Worm (Caenorhabditis elegans): ENCODE measurements around the gene tsen-2.

The tsen-2 gene

DNA sequence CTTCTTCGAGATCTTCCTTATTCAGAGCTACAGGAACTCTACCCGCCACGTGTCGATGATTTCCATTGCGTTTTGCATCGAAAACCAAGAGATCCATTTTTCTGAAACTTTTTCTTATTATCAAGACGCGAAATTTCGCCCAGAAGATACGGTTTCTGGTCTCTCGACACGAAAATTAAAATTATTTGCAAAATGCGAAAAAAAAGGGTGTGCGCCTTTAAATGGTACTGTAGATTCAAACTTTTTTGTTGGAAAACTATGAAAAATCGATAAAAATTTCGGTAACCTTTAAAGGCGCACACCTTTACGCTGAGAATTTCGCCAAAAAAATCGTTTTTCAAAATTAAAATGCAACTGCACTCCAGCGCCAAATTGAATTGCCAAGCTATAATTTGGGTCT, at the start of gene tsen-2:
Gene tsen-2, minus strand, starts transcription at position 101 of the 400 bp plus-strand sequence.
- TF ChIP-seq him-1 (tag; optimal IDR thresholded peaks at IDR 0.05) (no peak), W03F9.2 (tag; optimal IDR thresholded peaks at IDR 0.05) (no peak), dao-5 (tag; optimal IDR thresholded peaks at IDR 0.05) (no peak)

DNA sequence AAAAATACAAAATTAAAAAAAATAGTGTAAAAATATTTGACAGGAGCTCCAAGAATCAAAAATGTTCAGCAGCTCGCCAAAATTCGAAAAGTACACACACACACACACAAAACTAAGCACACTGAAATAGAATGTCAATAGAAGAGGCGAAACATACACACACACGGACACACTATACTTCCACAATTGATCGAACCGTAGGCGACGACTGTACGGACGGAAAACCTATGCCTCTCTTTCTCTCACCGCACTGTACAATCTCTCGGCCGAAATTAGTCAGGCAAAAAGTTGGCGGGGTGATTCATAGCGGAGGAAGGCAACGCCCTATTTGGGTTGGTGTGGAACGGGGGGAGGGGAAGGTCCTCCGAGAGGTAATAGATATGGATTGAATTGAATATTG, 49.5 kb upstream of the tsen-2 start:
- no peak for TF ChIP-seq dao-5 (tag; optimal IDR thresholded peaks at IDR 0.05)

ce11 chrIII:11946973-11947372, 48.9 kb upstream of the tsen-2 start, which contains the start of gene Y56A3A.7:
Gene Y56A3A.7 (minus strand): TSS chrIII:11947019.
- TF ChIP-seq W03F9.2 (tag; optimal IDR thresholded peaks at IDR 0.05) (no peak), him-1 (tag; optimal IDR thresholded peaks at IDR 0.05) (no peak)

DNA sequence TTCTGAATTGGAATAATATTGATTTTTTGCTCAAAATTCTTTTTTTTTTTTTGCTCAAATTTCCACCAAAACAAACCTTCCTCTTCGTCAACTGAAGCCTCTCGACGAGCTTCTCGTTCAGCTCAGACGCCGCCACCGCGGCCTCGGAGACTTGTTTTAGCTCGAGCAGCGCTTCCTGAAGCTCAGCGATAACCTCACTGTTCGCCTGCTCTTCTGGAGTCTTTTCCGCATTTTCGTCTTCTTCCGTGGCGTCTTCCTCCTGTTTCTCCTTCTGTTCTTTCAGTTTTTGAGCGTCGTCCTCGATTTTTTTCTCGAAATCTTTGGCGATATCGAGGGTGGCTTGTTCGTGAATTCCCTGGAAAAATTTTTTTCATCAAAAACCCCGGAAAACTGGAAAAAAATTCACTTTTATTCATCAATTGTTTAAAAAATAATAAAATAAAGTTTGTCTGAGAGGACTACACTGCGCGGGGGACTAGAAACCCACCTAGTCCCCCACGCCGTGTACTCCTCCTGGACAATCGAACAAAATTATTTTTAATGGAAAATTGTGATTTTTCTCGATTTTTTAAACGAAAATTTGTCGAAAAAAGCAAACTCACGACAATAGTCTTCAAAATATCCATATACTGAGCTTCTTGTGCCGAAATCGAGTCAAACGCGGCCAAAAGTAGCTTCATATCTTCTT, 48.1 kb upstream of the tsen-2 start:
- TF ChIP-seq him-1 (tag; optimal IDR thresholded peaks at IDR 0.05) (peak; percentile 89), dao-5 (tag; optimal IDR thresholded peaks at IDR 0.05) (no peak), W03F9.2 (tag; optimal IDR thresholded peaks at IDR 0.05) (peak; percentile 74)

ce11 chrIII:11942664-11943063, 44.6 kb upstream of the tsen-2 start:
- TF ChIP-seq him-1 (tag; optimal IDR thresholded peaks at IDR 0.05) (no peak), W03F9.2 (tag; optimal IDR thresholded peaks at IDR 0.05) (no peak), dao-5 (tag; optimal IDR thresholded peaks at IDR 0.05) (no peak)

ce11 chrIII:11938525-11938924, 40.5 kb upstream of the tsen-2 start:
- TF ChIP-seq dao-5 (tag; optimal IDR thresholded peaks at IDR 0.05) (no peak), W03F9.2 (tag; optimal IDR thresholded peaks at IDR 0.05) (no peak), him-1 (tag; optimal IDR thresholded peaks at IDR 0.05) (no peak)

- TF ChIP-seq dao-5 (tag; optimal IDR thresholded peaks at IDR 0.05) (no peak), him-1 (tag; optimal IDR thresholded peaks at IDR 0.05) (no peak), W03F9.2 (tag; optimal IDR thresholded peaks at IDR 0.05) (no peak)
Measured at ce11 chrIII:11937911-11938310, 39.8 kb upstream of the tsen-2 start.

ce11 chrIII:11936668-11937276, 38.7 kb upstream of the tsen-2 start:
- TF ChIP-seq W03F9.2 (tag; optimal IDR thresholded peaks at IDR 0.05) (no peak), him-1 (tag; optimal IDR thresholded peaks at IDR 0.05) (no peak), dao-5 (tag; optimal IDR thresholded peaks at IDR 0.05) (no peak)

DNA sequence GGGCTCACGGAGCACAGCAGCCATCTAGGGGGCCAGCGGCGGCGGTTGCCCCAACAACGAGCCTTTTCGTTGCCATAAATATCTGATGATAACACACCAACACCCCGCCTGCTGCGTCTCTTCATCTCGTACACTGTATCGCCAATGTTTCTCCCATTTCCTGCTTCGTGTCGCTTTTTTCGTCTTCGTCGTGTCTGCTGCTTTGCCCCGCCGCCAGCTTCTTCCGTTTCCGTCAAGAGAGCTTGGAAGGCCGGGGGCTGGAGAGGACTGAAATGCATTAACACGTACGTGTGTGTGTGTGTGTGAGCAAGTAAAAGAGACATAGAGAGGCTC, 37.8 kb upstream of the tsen-2 start:
- TF ChIP-seq dao-5 (tag; optimal IDR thresholded peaks at IDR 0.05), result no peak
- no peak for TF ChIP-seq him-1 (tag; optimal IDR thresholded peaks at IDR 0.05)
- no peak for TF ChIP-seq W03F9.2 (tag; optimal IDR thresholded peaks at IDR 0.05)

ce11 chrIII:11935032-11935947, 37.2 kb upstream of the tsen-2 start:
- no peak for TF ChIP-seq W03F9.2 (tag; optimal IDR thresholded peaks at IDR 0.05)
- no peak for TF ChIP-seq dao-5 (tag; optimal IDR thresholded peaks at IDR 0.05)
- no peak for TF ChIP-seq him-1 (tag; optimal IDR thresholded peaks at IDR 0.05)

ce11 chrIII:11933539-11933938, 35.5 kb upstream of the tsen-2 start, which contains the start of gene dolk-1:
Gene dolk-1 (minus strand): TSS chrIII:11933639.
- TF ChIP-seq dao-5 (tag; optimal IDR thresholded peaks at IDR 0.05) (no peak), him-1 (tag; optimal IDR thresholded peaks at IDR 0.05) (no peak), W03F9.2 (tag; optimal IDR thresholded peaks at IDR 0.05) (no peak)

DNA sequence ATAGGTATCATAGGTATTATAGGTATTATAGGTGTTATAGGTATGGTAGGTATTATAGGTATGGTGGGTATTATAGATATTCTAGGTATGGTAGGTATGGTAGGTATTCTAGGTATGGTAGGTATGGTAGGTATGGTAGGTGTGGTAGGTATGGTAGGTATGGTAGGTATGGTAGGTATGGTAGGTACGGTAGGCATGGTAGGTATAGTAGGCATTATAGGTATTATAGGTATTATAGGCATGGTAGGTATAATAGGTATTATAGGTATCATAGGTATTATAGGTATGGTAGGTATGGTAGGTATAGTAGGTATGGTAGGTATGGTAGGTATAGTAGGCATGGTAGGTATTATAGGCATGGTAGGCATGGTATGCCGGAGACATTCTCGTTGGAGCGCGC, 33.9 kb upstream of the tsen-2 start:
- no peak for TF ChIP-seq him-1 (tag; optimal IDR thresholded peaks at IDR 0.05)
- no peak for TF ChIP-seq dao-5 (tag; optimal IDR thresholded peaks at IDR 0.05)
- no peak for TF ChIP-seq W03F9.2 (tag; optimal IDR thresholded peaks at IDR 0.05)

ce11 chrIII:11930899-11931298, 32.8 kb upstream of the tsen-2 start:
- TF ChIP-seq dao-5 (tag; optimal IDR thresholded peaks at IDR 0.05), result no peak
- no peak for TF ChIP-seq W03F9.2 (tag; optimal IDR thresholded peaks at IDR 0.05)
- TF ChIP-seq him-1 (tag; optimal IDR thresholded peaks at IDR 0.05), result no peak

DNA sequence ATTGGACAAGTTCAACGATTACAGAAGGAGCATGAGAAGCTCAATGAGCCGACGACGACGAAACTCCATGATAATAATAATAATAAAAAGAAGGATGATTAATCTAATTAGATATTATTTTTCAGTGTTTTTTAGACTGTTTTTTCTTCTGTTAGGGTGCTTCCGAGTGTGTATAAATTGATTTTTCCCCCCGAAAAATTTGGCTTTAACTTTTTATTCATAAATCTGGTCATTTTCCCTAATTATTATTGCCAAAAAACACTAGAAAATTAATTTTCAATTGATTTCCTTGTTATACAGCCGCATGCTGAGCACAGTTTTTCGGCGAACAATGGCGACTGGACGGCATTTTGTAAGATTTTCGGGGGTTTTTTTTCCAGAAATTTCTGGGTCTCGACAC, 25.5 kb upstream of the tsen-2 start, which contains the start of gene nft-1:
Gene nft-1, plus strand, starts transcription at position 301 of the 400 bp plus-strand sequence.
- TF ChIP-seq W03F9.2 (tag; optimal IDR thresholded peaks at IDR 0.05) (no peak), him-1 (tag; optimal IDR thresholded peaks at IDR 0.05) (no peak), dao-5 (tag; optimal IDR thresholded peaks at IDR 0.05) (no peak)
